Worm (Caenorhabditis elegans): Measurements from ENCODE around the gene K08D8.1.

The K08D8.1 gene

DNA sequence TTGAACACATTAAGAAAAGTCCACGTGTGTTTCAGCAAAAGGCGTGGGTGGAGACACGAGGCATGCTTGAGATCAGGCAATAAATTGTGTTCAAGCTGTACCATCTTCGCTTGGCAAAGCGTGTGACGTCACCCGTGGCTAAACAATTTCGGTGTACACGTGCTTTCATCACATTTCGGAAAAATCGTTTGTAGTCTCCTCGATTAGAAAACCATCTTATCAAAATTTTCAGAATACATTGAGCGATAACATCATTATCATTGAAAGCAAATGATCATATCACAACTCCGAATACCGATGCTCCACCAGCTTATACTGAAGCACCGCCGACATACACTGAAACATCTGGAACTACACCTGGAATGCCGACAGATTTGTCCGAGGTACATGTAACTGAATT is 9.3 kb downstream of the K08D8.1 start:
- no peak for TF ChIP-seq ztf-3 (GFP tag; optimal IDR thresholded peaks at IDR 0.05)
- TF ChIP-seq ztf-25 (GFP tag; IDR thresholded peaks at IDR 0.05) = no peak
- no peak for TF ChIP-seq hrde-1 (tag; optimal IDR thresholded peaks at IDR 0.05; ENCODE audit: borderline replicate concordance)
- TF ChIP-seq Y79H2A.3 (GFP tag; conservative IDR thresholded peaks at IDR 0.05) = no peak
- no peak for TF ChIP-seq lag-1 (GFP tag; IDR thresholded peaks at IDR 0.05)
- TF ChIP-seq nhr-80 (tag; optimal IDR thresholded peaks at IDR 0.05) = peak; percentile 18
- no peak for TF ChIP-seq F57C9.4 (tag; optimal IDR thresholded peaks at IDR 0.05)
- TF ChIP-seq T26A5.8 (tag; optimal IDR thresholded peaks at IDR 0.05) = no peak

DNA sequence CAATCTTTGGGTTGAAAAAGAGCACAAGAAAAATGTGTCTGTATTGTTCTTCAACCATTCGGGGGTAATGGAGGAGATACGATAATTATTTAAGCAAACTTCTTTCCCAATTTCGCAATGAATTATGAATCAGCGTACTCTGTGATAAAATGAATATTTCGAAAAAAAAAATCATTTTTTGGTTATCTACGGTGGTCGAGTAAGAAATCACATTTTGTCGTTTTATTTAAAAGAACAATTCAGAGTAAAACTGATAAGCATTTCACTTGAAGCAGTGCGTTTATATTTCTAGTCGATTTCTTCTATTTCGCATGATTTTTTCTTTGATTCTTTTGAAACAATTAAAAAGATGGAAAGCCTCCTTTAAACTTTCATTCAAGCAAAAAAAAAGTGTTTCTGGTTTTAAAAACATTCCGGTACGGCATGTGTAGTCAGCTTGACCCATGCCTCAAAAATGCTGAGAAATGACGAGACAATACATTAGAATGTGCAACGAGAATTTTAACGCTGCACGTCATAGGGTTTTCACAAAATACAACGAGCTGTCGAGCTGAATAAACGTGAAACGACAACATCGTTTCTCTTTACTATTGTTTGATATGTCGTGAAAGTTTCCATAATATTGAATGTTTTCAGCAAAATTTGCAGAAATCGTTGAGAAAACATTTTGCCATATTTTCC is 10.3 kb downstream of the K08D8.1 start, which contains the start of gene K08D8.2:
TSS of gene K08D8.2 (plus strand) at position 631 of the 681 bp plus-strand sequence.
- no peak for TF ChIP-seq gei-17 (GFP tag; optimal IDR thresholded peaks at IDR 0.05)
- no peak for TF ChIP-seq B0035.1 (tag; optimal IDR thresholded peaks at IDR 0.05)
- TF ChIP-seq ztf-28 (GFP tag; IDR thresholded peaks at IDR 0.05) = no peak
- TF ChIP-seq rcor-1 (GFP tag; IDR thresholded peaks at IDR 0.05) = no peak
- TF ChIP-seq ztf-3 (GFP tag; optimal IDR thresholded peaks at IDR 0.05) = no peak
- no peak for TF ChIP-seq dpl-1 (GFP tag; optimal IDR thresholded peaks at IDR 0.05)
- no peak for TF ChIP-seq F57A8.1 (GFP tag; optimal IDR thresholded peaks at IDR 0.05)
- peak; percentile 37 for TF ChIP-seq nhr-80 (tag; optimal IDR thresholded peaks at IDR 0.05)
- TF ChIP-seq snpc-1.1 (tag; optimal IDR thresholded peaks at IDR 0.05; ENCODE audit: insufficient read depth) = no peak
- no peak for TF ChIP-seq egrh-3 (GFP tag; IDR thresholded peaks at IDR 0.05)
- TF ChIP-seq Y53F4B.3 (GFP tag; IDR thresholded peaks at IDR 0.05) = no peak
- TF ChIP-seq K12H6.12 (tag; optimal IDR thresholded peaks at IDR 0.05) = no peak
- no peak for TF ChIP-seq F52B5.7 (tag; optimal IDR thresholded peaks at IDR 0.05)
- 0 out of 2 replicates have a peak, but pooled peaks have one; percentile 23 for TF ChIP-seq cebp-1 (GFP tag; IDR thresholded peaks at IDR 0.05)
- TF ChIP-seq cebp-1 (tag; optimal IDR thresholded peaks at IDR 0.05) = peak; percentile 10
- TF ChIP-seq aptf-3 (GFP tag; IDR thresholded peaks at IDR 0.05) = no peak

DNA sequence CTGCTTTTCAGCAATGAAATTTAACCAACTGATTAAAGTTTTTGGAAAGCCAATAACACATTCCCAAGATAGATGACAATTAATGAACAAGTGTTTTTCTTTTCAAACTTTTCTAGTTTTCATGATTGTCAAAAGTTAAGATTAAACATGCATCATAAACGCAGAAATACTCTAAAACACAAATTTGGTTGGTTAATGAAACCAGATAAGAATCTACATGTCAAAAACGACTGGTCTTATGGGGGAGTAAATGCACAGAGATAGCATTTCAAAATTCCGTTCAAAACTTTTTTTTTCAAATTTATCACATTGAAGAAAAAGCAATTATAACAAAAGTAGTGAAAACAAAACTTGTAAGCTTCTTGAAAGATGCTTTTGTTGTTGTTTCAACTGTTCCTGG is 11.4 kb downstream of the K08D8.1 start:
- TF ChIP-seq lin-40 (tag; optimal IDR thresholded peaks at IDR 0.05) (no peak), xnd-1 (tag; optimal IDR thresholded peaks at IDR 0.05) (no peak), nhr-80 (tag; optimal IDR thresholded peaks at IDR 0.05) (peak; percentile 43)

DNA sequence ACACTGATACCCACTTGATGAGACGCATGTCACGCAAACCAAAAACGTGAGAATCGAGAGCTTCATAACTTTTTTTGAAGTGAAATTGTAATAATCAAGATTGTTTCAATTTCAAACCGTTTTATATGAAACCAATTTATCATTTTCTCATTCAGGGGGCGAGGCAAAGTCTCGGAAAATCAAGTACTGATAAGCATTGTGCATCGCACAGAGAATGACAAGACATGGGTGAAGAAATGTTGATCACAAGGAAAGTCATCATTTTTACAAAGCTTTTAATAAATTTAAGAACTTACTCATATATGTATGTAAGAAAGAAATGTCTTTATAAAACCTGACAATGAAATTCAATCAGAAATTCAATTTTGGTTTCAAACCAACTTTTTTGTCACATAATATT is 14.2 kb downstream of the K08D8.1 start, which contains the start of gene K08D8.3:
TSS of gene K08D8.3 (minus strand) at position 131 of the 400 bp plus-strand sequence.
- TF ChIP-seq nhr-80 (tag; optimal IDR thresholded peaks at IDR 0.05) (peak; percentile 75), zim-3 (tag; optimal IDR thresholded peaks at IDR 0.05) (no peak)

DNA sequence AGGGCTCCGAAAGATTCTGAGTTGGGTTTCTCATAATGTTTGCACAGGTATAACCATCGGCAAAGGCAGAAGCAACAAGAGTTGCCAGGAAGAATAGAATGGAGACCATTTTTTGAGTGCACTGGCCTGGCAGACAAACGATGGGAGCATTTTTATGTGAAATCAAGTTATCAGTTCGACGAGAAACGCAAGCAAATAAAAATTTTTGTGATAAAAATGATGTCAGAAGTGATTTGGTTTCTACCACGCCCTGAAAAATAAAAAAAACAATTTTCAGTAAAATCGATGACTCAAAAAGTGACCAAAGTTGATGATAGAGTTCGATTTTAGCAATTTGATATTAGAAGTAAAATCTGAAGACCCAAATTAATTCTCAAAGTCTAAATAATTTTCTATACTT is 17.6 kb downstream of the K08D8.1 start, which contains the start of gene K08D8.4:
TSS of gene K08D8.4 (minus strand) at position 128 of the 400 bp plus-strand sequence.
- TF ChIP-seq B0019.2 (GFP tag; conservative IDR thresholded peaks at IDR 0.05) (no peak), nhr-80 (tag; optimal IDR thresholded peaks at IDR 0.05) (peak; percentile 74)

DNA sequence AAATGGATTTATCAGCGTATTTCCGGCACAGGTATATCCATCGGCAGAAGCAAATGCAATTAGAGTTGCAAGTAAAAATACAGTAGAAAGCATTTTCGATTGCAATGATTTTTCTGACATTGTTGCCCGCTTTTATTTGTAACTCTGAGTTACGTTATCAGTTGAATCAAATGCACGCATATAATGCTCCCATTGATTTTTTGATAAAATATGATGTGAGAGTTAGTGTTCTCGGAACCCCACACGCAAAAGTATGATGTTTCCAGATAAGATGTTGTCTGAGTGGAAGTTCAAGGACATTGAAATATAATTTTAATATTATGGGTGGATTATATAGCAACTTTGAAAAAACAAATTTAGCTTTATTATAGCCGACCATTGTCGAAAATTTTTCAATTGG is 19.7 kb downstream of the K08D8.1 start, which contains the start of gene K08D8.5:
TSS of gene K08D8.5 (minus strand) at position 140 of the 400 bp plus-strand sequence.
- no peak for TF ChIP-seq nfya-1 (tag; optimal IDR thresholded peaks at IDR 0.05; ENCODE audit: borderline replicate concordance, insufficient read depth)
- no peak for TF ChIP-seq attf-3 (GFP tag; conservative IDR thresholded peaks at IDR 0.05)
- no peak for TF ChIP-seq rpc-1 (optimal IDR thresholded peaks at IDR 0.05)
- TF ChIP-seq rpc-1 (tag; optimal IDR thresholded peaks at IDR 0.05) = no peak
- no peak for TF ChIP-seq hmg-1.2 (GFP tag; IDR thresholded peaks at IDR 0.05)
- no peak for TF ChIP-seq attf-5 (GFP tag; optimal IDR thresholded peaks at IDR 0.05)
- peak; percentile 33 for TF ChIP-seq nhr-80 (tag; optimal IDR thresholded peaks at IDR 0.05)

Data from whole organism, young adult.